Worm (Caenorhabditis elegans): ENCODE data around the gene hsp-12.6.

- TF ChIP-seq hlh-8 (tag; optimal IDR thresholded peaks at IDR 0.05) (no peak), T23F11.4 (GFP tag; optimal IDR thresholded peaks at IDR 0.05) (no peak), dmd-4 (tag; optimal IDR thresholded peaks at IDR 0.05; ENCODE audit: borderline replicate concordance) (no peak), ama-1 (optimal IDR thresholded peaks at IDR 0.05) (no peak), unc-86 (tag; optimal IDR thresholded peaks at IDR 0.05) (no peak), C08G9.2 (tag; optimal IDR thresholded peaks at IDR 0.05) (no peak), pha-4 (tag; optimal IDR thresholded peaks at IDR 0.05) (no peak)
These were observed 49.3 kb upstream of the hsp-12.6 start, which contains the start of gene sru-3 for ce11 chrIV:9496306-9496705.

Measured in whole organism, late embryonic.